Worm (Caenorhabditis elegans) whole organism, young adult: ENCODE data around the gene C55C3.8.

ENCODE experiments used
- C06A6.2 ChIP-seq: fragments of 200-800 bp; sonication (Bioruptor generic); conservative IDR thresholded peaks from 2 replicates; pipeline ENCODE4 v1.3.6; 2022; ENCODE audit warnings: missing genetic modification characterization, missing compliant biosample characterization
- F23B12.7 ChIP-seq: sonication (generic microtip); optimal IDR thresholded peaks from 2 replicates; lab custom pipeline; 2017; ENCODE audit warnings: missing genetic modification characterization, mild to moderate bottlenecking, missing compliant biosample characterization, antibody characterized with exemption, moderate library complexity; ENCODE audit not compliant: insufficient read depth
- F39B2.1 ChIP-seq: fragments of 200-800 bp; sonication (Bioruptor generic); IDR thresholded peaks from 2 replicates; pipeline ENCODE4 v1.3.6; 2022; ENCODE audit warnings: missing genetic modification reagents, missing genetic modification characterization, missing compliant biosample characterization
- F57A8.1 ChIP-seq: fragments of 200-800 bp; sonication (Bioruptor generic); optimal IDR thresholded peaks from 2 replicates; lab custom pipeline; 2018; ENCODE audit warnings: mild to moderate bottlenecking, missing genetic modification characterization, moderate library complexity, missing compliant biosample characterization
- K11D2.4 ChIP-seq: fragments of 200-800 bp; sonication (Bioruptor generic); IDR thresholded peaks from 2 replicates; pipeline ENCODE4 v1.3.6; 2022; ENCODE audit warnings: missing genetic modification reagents, missing genetic modification characterization, missing compliant biosample characterization
- ZK185.1 ChIP-seq: sonication (generic microtip); optimal IDR thresholded peaks from 2 replicates; lab custom pipeline; 2016; ENCODE audit warnings: mild to moderate bottlenecking, missing genetic modification characterization, missing compliant biosample characterization; ENCODE audit not compliant: poor library complexity, severe bottlenecking
- ama-1 ChIP-seq, 3 experiments: fragments of 150-350 bp in 1 of 3; sonication (generic microtip) in 2 of 3; optimal IDR thresholded peaks; 2 replicates each; lab custom pipeline; 2014 to 2018; ENCODE audit warnings: missing biosample characterization in 2 of 3, missing genetic modification characterization in 2 of 3, missing genetic modification reagents in 2 of 3
- aptf-2 ChIP-seq: fragments of 200-800 bp; sonication (Bioruptor generic); conservative IDR thresholded peaks from 2 replicates; pipeline ENCODE4 v1.3.6; 2022; ENCODE audit warnings: missing genetic modification reagents, missing genetic modification characterization, missing compliant biosample characterization
- atf-7 ChIP-seq: sonication (generic microtip); optimal IDR thresholded peaks from 2 replicates; lab custom pipeline; 2017; ENCODE audit warnings: mild to moderate bottlenecking, missing genetic modification characterization, missing compliant biosample characterization
- attf-5 ChIP-seq: fragments of 200-800 bp; sonication (Bioruptor generic); optimal IDR thresholded peaks from 2 replicates; lab custom pipeline; 2018; ENCODE audit warnings: mild to moderate bottlenecking, missing genetic modification characterization, missing compliant biosample characterization
- bed-1 ChIP-seq: fragments of 200-800 bp; sonication (Bioruptor generic); IDR thresholded peaks from 2 replicates; pipeline ENCODE4 v1.3.6; 2022; ENCODE audit warnings: missing genetic modification reagents, missing genetic modification characterization, missing compliant biosample characterization
- ccch-3 ChIP-seq: fragments of 200-800 bp; sonication (Bioruptor generic); optimal IDR thresholded peaks from 2 replicates; lab custom pipeline; 2018; ENCODE audit warnings: mild to moderate bottlenecking, missing genetic modification characterization, missing compliant biosample characterization
- cebp-1 ChIP-seq, 2 experiments: fragments of 200-800 bp in 1 of 2; sonication (Bioruptor generic) in 1 of 2; sonication (generic microtip) in 1 of 2; IDR thresholded peaks in 1 of 2; optimal IDR thresholded peaks in 1 of 2; 2 replicates each; pipeline versions ENCODE4 v1.3.6 to Lab custom; 2017 to 2022; ENCODE audit warnings: missing compliant biosample characterization in 2 of 2, missing genetic modification characterization in 2 of 2, mild to moderate bottlenecking in 1 of 2, missing genetic modification reagents in 1 of 2, moderate library complexity in 1 of 2
- ceh-27 ChIP-seq: fragments of 200-800 bp; sonication (Bioruptor generic); optimal IDR thresholded peaks from 2 replicates; lab custom pipeline; 2018; ENCODE audit warnings: mild to moderate bottlenecking, missing genetic modification characterization, moderate library complexity, missing compliant biosample characterization
- ceh-58 ChIP-seq: fragments of 200-800 bp; sonication (Bioruptor generic); IDR thresholded peaks from 2 replicates; pipeline ENCODE4 v1.3.6; 2022; ENCODE audit warnings: missing genetic modification characterization, missing compliant biosample characterization
- ceh-79 ChIP-seq: sonication (generic microtip); optimal IDR thresholded peaks from 2 replicates; lab custom pipeline; 2017; ENCODE audit warnings: mild to moderate bottlenecking, missing genetic modification characterization, missing compliant biosample characterization
- ceh-91 ChIP-seq: fragments of 200-800 bp; sonication (Bioruptor generic); IDR thresholded peaks from 2 replicates; pipeline ENCODE4 v1.3.6; 2022; ENCODE audit warnings: missing genetic modification reagents, missing genetic modification characterization, missing compliant biosample characterization
- dox-1 ChIP-seq: fragments of 200-800 bp; sonication (Bioruptor generic); IDR thresholded peaks from 2 replicates; pipeline ENCODE4 v1.3.6; 2022; ENCODE audit warnings: missing genetic modification reagents, missing genetic modification characterization, missing compliant biosample characterization
- egl-44 ChIP-seq: fragments of 200-800 bp; sonication (Bioruptor generic); IDR thresholded peaks from 2 replicates; pipeline ENCODE4 v1.3.6; 2022; ENCODE audit warnings: missing genetic modification reagents, missing genetic modification characterization, missing compliant biosample characterization
- gei-17 ChIP-seq: fragments of 200-800 bp; sonication (Bioruptor generic); optimal IDR thresholded peaks from 2 replicates; lab custom pipeline; 2018; ENCODE audit warnings: mild to moderate bottlenecking, missing genetic modification characterization, missing compliant biosample characterization
- hmg-1.2 ChIP-seq: fragments of 200-800 bp; sonication (Bioruptor generic); IDR thresholded peaks from 2 replicates; pipeline ENCODE4 v1.3.6; 2022; ENCODE audit warnings: missing genetic modification reagents, missing genetic modification characterization, missing compliant biosample characterization
- let-607 ChIP-seq, 2 experiments: fragments of 200-800 bp in 1 of 2; sonication (Bioruptor generic) in 1 of 2; sonication (generic microtip) in 1 of 2; optimal IDR thresholded peaks; 2 replicates each; lab custom pipeline; 2016 to 2018; ENCODE audit warnings: mild to moderate bottlenecking in 2 of 2, missing compliant biosample characterization in 2 of 2, missing genetic modification characterization in 2 of 2, moderate library complexity in 2 of 2, missing genotype in 1 of 2
- lin-26 ChIP-seq: fragments of 200-800 bp; sonication (Bioruptor generic); IDR thresholded peaks from 2 replicates; pipeline ENCODE4 v1.3.6; 2022; ENCODE audit warnings: missing genetic modification reagents, missing genetic modification characterization, missing compliant biosample characterization
- lin-40 ChIP-seq: sonication (generic microtip); optimal IDR thresholded peaks from 2 replicates; lab custom pipeline; 2016; ENCODE audit warnings: missing genetic modification characterization, mild to moderate bottlenecking, missing compliant biosample characterization, missing genotype, missing genetic modification reagents
- lin-54 ChIP-seq: fragments of 200-800 bp; sonication (Bioruptor generic); optimal IDR thresholded peaks from 2 replicates; lab custom pipeline; 2018; ENCODE audit warnings: mild to moderate bottlenecking, missing genetic modification characterization, missing compliant biosample characterization
- mel-28 ChIP-seq: sonication (generic microtip); optimal IDR thresholded peaks from 2 replicates; lab custom pipeline; 2016; ENCODE audit warnings: borderline replicate concordance, mild to moderate bottlenecking, missing genetic modification characterization, missing compliant biosample characterization
- mxl-1 ChIP-seq: sonication (generic microtip); optimal IDR thresholded peaks from 2 replicates; lab custom pipeline; 2016; ENCODE audit warnings: missing genetic modification characterization, missing compliant biosample characterization
- nfyb-1 ChIP-seq: fragments of 200-800 bp; sonication (Bioruptor generic); IDR thresholded peaks from 2 replicates; pipeline ENCODE4 v1.3.6; 2022; ENCODE audit warnings: missing genetic modification reagents, missing genetic modification characterization, missing compliant biosample characterization
- nhr-90 ChIP-seq: sonication (generic microtip); optimal IDR thresholded peaks from 2 replicates; lab custom pipeline; 2016; ENCODE audit warnings: missing genotype, mild to moderate bottlenecking, missing genetic modification characterization, missing compliant biosample characterization
- repo-1 ChIP-seq: sonication (generic microtip); optimal IDR thresholded peaks from 2 replicates; lab custom pipeline; 2017; ENCODE audit warnings: mild to moderate bottlenecking, missing genetic modification characterization, missing compliant biosample characterization
- sea-2 ChIP-seq: fragments of 200-800 bp; sonication (Bioruptor generic); IDR thresholded peaks from 2 replicates; pipeline ENCODE4 v1.3.6; 2022; ENCODE audit warnings: missing genetic modification characterization, missing compliant biosample characterization
- snpc-4 ChIP-seq, 5 experiments: fragments of 150-350 bp in 1 of 5; sonication (generic microtip) in 4 of 5; optimal IDR thresholded peaks; 2 replicates each; lab custom pipeline; 2014 to 2018; ENCODE audit warnings: missing genetic modification characterization in 5 of 5, missing biosample characterization in 3 of 5, antibody characterized with exemption in 2 of 5, mild to moderate bottlenecking in 2 of 5, missing compliant biosample characterization in 2 of 5, missing genotype in 2 of 5, moderate library complexity in 2 of 5, missing genetic modification reagents in 1 of 5
- somi-1 ChIP-seq: fragments of 200-800 bp; sonication (Bioruptor generic); optimal IDR thresholded peaks from 2 replicates; lab custom pipeline; 2018; ENCODE audit warnings: mild to moderate bottlenecking, missing genetic modification characterization, missing compliant biosample characterization
- tbp1 ChIP-seq: fragments of 200-800 bp; sonication (Bioruptor generic); optimal IDR thresholded peaks from 2 replicates; lab custom pipeline; 2018; ENCODE audit warnings: mild to moderate bottlenecking, missing genetic modification characterization, missing compliant biosample characterization
- unc-62 ChIP-seq: fragments of 150-350 bp; optimal IDR thresholded peaks from 2 replicates; lab custom pipeline; 2014; ENCODE audit warnings: missing biosample characterization, missing genetic modification reagents, missing genetic modification characterization
- xnd-1 ChIP-seq: sonication (generic microtip); optimal IDR thresholded peaks from 2 replicates; lab custom pipeline; 2016; ENCODE audit warnings: missing genotype, missing genetic modification reagents, missing genetic modification characterization, missing compliant biosample characterization
- ztf-26 ChIP-seq: sonication (generic microtip); optimal IDR thresholded peaks from 2 replicates; lab custom pipeline; 2017; ENCODE audit warnings: missing genetic modification characterization, missing compliant biosample characterization

C55C3.8 gene

ce11 chrIV:5655966-5656389, 34.9 kb upstream of the C55C3.8 start:
- TF ChIP-seq lin-40 (tag; lab: Kevin White, UChicago) (peak; percentile 66), F57A8.1 (GFP tag; lab: Kevin White, UChicago) (no peak), ztf-26 (tag; lab: Kevin White, UChicago) (peak; percentile 68), bed-1 (GFP tag; lab: Robert Waterston, UW) (no peak), lin-54 (peak; percentile 71), xnd-1 (no peak), mel-28 (no peak), repo-1 (no peak), nhr-90 (peak; percentile 23), C06A6.2 (GFP tag; lab: Robert Waterston, UW) (peak; percentile 61; the same call in 1 of the 2 replicates), somi-1 (GFP tag; lab: Kevin White, UChicago) (peak; percentile 43), tbp1 (peak; percentile 19), ceh-27 (no peak), sea-2 (GFP tag; lab: Robert Waterston, UW) (no peak), K11D2.4 (GFP tag; lab: Robert Waterston, UW) (peak; percentile 48; the same call in 1 of the 2 replicates), snpc-4 (GFP tag; optimal IDR thresholded peaks at IDR 0.05; lab: Kevin White, UChicago) (no peak), snpc-4 (tag; optimal IDR thresholded peaks at IDR 0.05; lab: Kevin White, UChicago) (no peak), let-607 (tag; optimal IDR thresholded peaks at IDR 0.05; lab: Kevin White, UChicago) (no peak), ceh-91 (GFP tag; lab: Robert Waterston, UW) (no peak), ZK185.1 (tag; lab: Kevin White, UChicago) (no peak), atf-7 (tag; lab: Kevin White, UChicago) (peak; percentile 88), ceh-79 (tag; lab: Kevin White, UChicago) (no peak), gei-17 (GFP tag; lab: Kevin White, UChicago) (no peak), lin-26 (GFP tag; lab: Robert Waterston, UW) (0 out of 2 replicates have a peak, but pooled peaks have one; percentile 53), cebp-1 (GFP tag; IDR thresholded peaks at IDR 0.05; lab: Robert Waterston, UW) (peak; percentile 85), cebp-1 (tag; optimal IDR thresholded peaks at IDR 0.05; lab: Kevin White, UChicago) (peak; percentile 94), ceh-58 (GFP tag; lab: Robert Waterston, UW) (no peak), ccch-3 (GFP tag; lab: Kevin White, UChicago) (no peak), F39B2.1 (GFP tag; lab: Robert Waterston, UW) (no peak), hmg-1.2 (GFP tag; lab: Robert Waterston, UW) (no peak), dox-1 (GFP tag; lab: Robert Waterston, UW) (0 out of 2 replicates have a peak, but pooled peaks have one; percentile 19), F23B12.7 (tag; lab: Kevin White, UChicago) (no peak), ama-1 (optimal IDR thresholded peaks at IDR 0.05; lab: Kevin White, UChicago) (peak; percentile 60), ama-1 (GFP tag; optimal IDR thresholded peaks at IDR 0.05; lab: Kevin White, UChicago) (no peak), unc-62 (GFP tag; lab: Kevin White, UChicago) (no peak), aptf-2 (no peak), nfyb-1 (GFP tag; lab: Robert Waterston, UW) (peak; percentile 59; the same call in 1 of the 2 replicates), egl-44 (no peak), mxl-1 (tag; lab: Kevin White, UChicago) (no peak), attf-5 (peak; percentile 41)
